Worm (Caenorhabditis elegans) whole organism, dauer: Measurements from ENCODE around the gene ZK1127.4.

Experiments used
- unc-62 ChIP-seq: sonication (generic microtip); optimal IDR thresholded peaks from 2 replicates; lab custom pipeline; 2017; ENCODE audit warnings: missing biosample characterization, missing genetic modification reagents, missing genetic modification characterization

The ZK1127.4 gene

ce11 chrII:7098578-7098977 is 44.8 kb downstream of the ZK1127.4 start, which contains the start of gene mct-5:
Gene mct-5 (minus strand): TSS chrII:7098593.
- no peak for TF ChIP-seq unc-62

- no peak for TF ChIP-seq unc-62
Measured at ce11 chrII:7099231-7099630, 45.5 kb downstream of the ZK1127.4 start.

ce11 chrII:7100838-7101237 is 47.1 kb downstream of the ZK1127.4 start, which contains the start of gene mmaa-1:
Gene mmaa-1 (minus strand): TSS chrII:7101165.
- no peak for TF ChIP-seq unc-62

- no peak for TF ChIP-seq unc-62
Measured at ce11 chrII:7102288-7102687, 48.5 kb downstream of the ZK1127.4 start.

- no peak for TF ChIP-seq unc-62
Measured at ce11 chrII:7103111-7103510, 49.4 kb downstream of the ZK1127.4 start.
